Worm (Caenorhabditis elegans) whole organism, late embryonic: ENCODE data around the gene fbxa-65.
"Not testable (repeated sequence)": the region's sequence is repeated elsewhere in the genome, so short reads cannot be mapped to it uniquely, and the experiment has no call there.

Experiments used
- F13H6.1 ChIP-seq: sonication (generic microtip); optimal IDR thresholded peaks from 2 replicates; lab custom pipeline; 2016; ENCODE audit warnings: missing genetic modification characterization, missing compliant biosample characterization
- ceh-45 ChIP-seq: fragments of 200-800 bp; sonication (Bioruptor generic); IDR thresholded peaks from 2 replicates; pipeline ENCODE4 v1.3.6; 2022; ENCODE audit warnings: missing genetic modification reagents, missing genetic modification characterization, missing compliant biosample characterization
- ceh-9 ChIP-seq: sonication (generic microtip); optimal IDR thresholded peaks from 2 replicates; lab custom pipeline; 2016; ENCODE audit warnings: mild to moderate bottlenecking, missing genetic modification characterization, inconsistent platforms, missing compliant biosample characterization
- elt-2 ChIP-seq: sonication (generic microtip); optimal IDR thresholded peaks from 2 replicates; lab custom pipeline; 2016; ENCODE audit warnings: missing genetic modification reagents, missing genetic modification characterization, missing compliant biosample characterization
- elt-4 ChIP-seq: sonication (generic microtip); optimal IDR thresholded peaks from 2 replicates; lab custom pipeline; 2016; ENCODE audit warnings: missing genetic modification characterization, missing compliant biosample characterization
- fkh-10 ChIP-seq: fragments of 150-350 bp; optimal IDR thresholded peaks from 2 replicates; lab custom pipeline; 2014; ENCODE audit warnings: missing biosample characterization, missing genetic modification reagents, missing genetic modification characterization
- pha-4 ChIP-seq: fragments of 150-350 bp; optimal IDR thresholded peaks from 2 replicates; lab custom pipeline; 2018; ENCODE audit warnings: missing biosample characterization, missing genetic modification reagents, missing genetic modification characterization
- rnt-1 ChIP-seq: sonication (generic microtip); optimal IDR thresholded peaks from 2 replicates; lab custom pipeline; 2016; ENCODE audit warnings: missing genetic modification characterization, missing compliant biosample characterization
- tbx-2 ChIP-seq: sonication (generic microtip); optimal IDR thresholded peaks from 2 replicates; lab custom pipeline; 2016; ENCODE audit warnings: missing genetic modification characterization, missing compliant biosample characterization
- ttx-3 ChIP-seq: sonication (generic microtip); optimal IDR thresholded peaks from 2 replicates; lab custom pipeline; 2016; ENCODE audit warnings: missing genetic modification reagents, missing genetic modification characterization, missing compliant biosample characterization
- unc-42 ChIP-seq: sonication (generic microtip); optimal IDR thresholded peaks from 2 replicates; lab custom pipeline; 2016; ENCODE audit warnings: missing genotype, missing genetic modification characterization, missing compliant biosample characterization

DNA sequence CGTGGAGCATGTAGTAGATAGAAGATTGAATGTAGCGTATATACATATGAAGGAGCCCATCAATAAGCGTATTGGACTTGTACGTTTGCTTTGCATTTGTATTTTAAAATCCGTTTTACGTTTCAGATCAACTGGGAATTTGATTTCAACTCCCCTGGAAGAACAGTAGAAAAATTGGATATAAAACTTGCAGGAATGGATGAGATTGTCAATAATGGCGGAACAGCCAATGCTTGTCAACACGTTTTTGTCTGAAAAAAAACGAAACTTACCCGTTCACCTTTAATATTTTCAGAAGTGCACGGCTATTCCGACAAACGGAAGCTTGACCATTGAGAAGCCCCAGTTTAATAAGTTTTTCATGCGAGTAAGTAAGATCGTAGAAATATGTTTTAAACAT is 21.5 kb upstream of the fbxa-65 start, which contains the start of gene C04E12.2:
- not testable (repeated sequence) for TF ChIP-seq rnt-1; pha-4 (tag; lab: Kevin White, UChicago); elt-4 (tag; lab: Kevin White, UChicago); F13H6.1 (tag; lab: Kevin White, UChicago); elt-2 (tag; lab: Kevin White, UChicago); tbx-2 (tag; lab: Kevin White, UChicago); ttx-3 (tag; lab: Kevin White, UChicago); fkh-10 (GFP tag; lab: Kevin White, UChicago); unc-42 (tag; lab: Kevin White, UChicago); ceh-45; ceh-9
